Worm (Caenorhabditis elegans) whole organism, late embryonic: ENCODE results near the gene T04F8.3.
A peak's percentile ranks its signal among the peaks of the same experiment; 100 is the strongest.

Experiments used
- C08G9.2 ChIP-seq: sonication (generic microtip); optimal IDR thresholded peaks from 2 replicates; lab custom pipeline; 2016; ENCODE audit warnings: mild to moderate bottlenecking, missing genetic modification characterization, moderate library complexity, missing compliant biosample characterization
- K02D7.2 ChIP-seq: sonication (generic microtip); optimal IDR thresholded peaks from 2 replicates; lab custom pipeline; 2017; ENCODE audit warnings: mild to moderate bottlenecking, missing genetic modification characterization, missing compliant biosample characterization
- K09A11.1 ChIP-seq: sonication (generic microtip); optimal IDR thresholded peaks from 2 replicates; lab custom pipeline; 2017; ENCODE audit warnings: antibody characterized with exemption, mild to moderate bottlenecking, missing genetic modification characterization, missing compliant biosample characterization; ENCODE audit not compliant: insufficient read depth
- Y22D7AL.16 ChIP-seq: sonication (generic microtip); optimal IDR thresholded peaks from 2 replicates; lab custom pipeline; 2016; ENCODE audit warnings: missing genetic modification characterization, missing compliant biosample characterization
- ahr-1 ChIP-seq: sonication (generic microtip); optimal IDR thresholded peaks from 2 replicates; lab custom pipeline; 2016; ENCODE audit warnings: missing genetic modification characterization, missing compliant biosample characterization
- ceh-14 ChIP-seq: sonication (generic microtip); optimal IDR thresholded peaks from 2 replicates; lab custom pipeline; 2016; ENCODE audit warnings: missing genotype, missing genetic modification characterization, missing compliant biosample characterization
- ceh-19 ChIP-seq: fragments of 200-800 bp; sonication (Bioruptor generic); optimal IDR thresholded peaks from 2 replicates; lab custom pipeline; 2018; ENCODE audit warnings: mild to moderate bottlenecking, missing genetic modification characterization, missing compliant biosample characterization
- ceh-2 ChIP-seq: sonication (generic microtip); optimal IDR thresholded peaks from 2 replicates; lab custom pipeline; 2016; ENCODE audit warnings: missing genotype, missing genetic modification characterization, missing compliant biosample characterization
- ceh-24 ChIP-seq: sonication (generic microtip); optimal IDR thresholded peaks from 2 replicates; lab custom pipeline; 2016; ENCODE audit warnings: mild to moderate bottlenecking, missing genetic modification characterization, missing compliant biosample characterization
- ceh-34 ChIP-seq: sonication (generic microtip); optimal IDR thresholded peaks from 2 replicates; lab custom pipeline; 2016; ENCODE audit warnings: mild to moderate bottlenecking, missing genetic modification characterization, missing compliant biosample characterization
- ceh-6 ChIP-seq: fragments of 200-800 bp; sonication (Bioruptor generic); optimal IDR thresholded peaks from 2 replicates; lab custom pipeline; 2018; ENCODE audit warnings: mild to moderate bottlenecking, missing genetic modification characterization, missing compliant biosample characterization
- ceh-9 ChIP-seq: sonication (generic microtip); optimal IDR thresholded peaks from 2 replicates; lab custom pipeline; 2016; ENCODE audit warnings: mild to moderate bottlenecking, missing genetic modification characterization, inconsistent platforms, missing compliant biosample characterization
- che-1 ChIP-seq: sonication (generic microtip); optimal IDR thresholded peaks from 2 replicates; lab custom pipeline; 2016; ENCODE audit warnings: mild to moderate bottlenecking, missing genetic modification characterization, missing compliant biosample characterization
- dve-1 ChIP-seq: sonication (generic microtip); optimal IDR thresholded peaks from 2 replicates; lab custom pipeline; 2017; ENCODE audit warnings: antibody characterized with exemption, mild to moderate bottlenecking, missing genetic modification characterization, missing compliant biosample characterization
- elt-2 ChIP-seq: sonication (generic microtip); optimal IDR thresholded peaks from 2 replicates; lab custom pipeline; 2016; ENCODE audit warnings: missing genetic modification reagents, missing genetic modification characterization, missing compliant biosample characterization
- fax-1 ChIP-seq: sonication (generic microtip); optimal IDR thresholded peaks from 2 replicates; lab custom pipeline; 2016; ENCODE audit warnings: missing genotype, missing genetic modification characterization, missing compliant biosample characterization
- fkh-10 ChIP-seq: fragments of 150-350 bp; optimal IDR thresholded peaks from 2 replicates; lab custom pipeline; 2014; ENCODE audit warnings: missing biosample characterization, missing genetic modification reagents, missing genetic modification characterization
- hlh-13 ChIP-seq: fragments of 200-800 bp; sonication (Bioruptor generic); optimal IDR thresholded peaks from 2 replicates; lab custom pipeline; 2018; ENCODE audit warnings: mild to moderate bottlenecking, missing genetic modification characterization, missing compliant biosample characterization
- hlh-8 ChIP-seq: sonication (generic microtip); optimal IDR thresholded peaks from 2 replicates; lab custom pipeline; 2016; ENCODE audit warnings: missing genotype, missing genetic modification characterization, missing compliant biosample characterization
- madf-2 ChIP-seq: sonication (generic microtip); optimal IDR thresholded peaks from 2 replicates; lab custom pipeline; 2017; ENCODE audit warnings: missing genetic modification characterization, missing compliant biosample characterization
- nhr-232 ChIP-seq: sonication (generic microtip); optimal IDR thresholded peaks from 2 replicates; lab custom pipeline; 2016; ENCODE audit warnings: missing genetic modification characterization, missing compliant biosample characterization
- odd-2 ChIP-seq: sonication (generic microtip); optimal IDR thresholded peaks from 2 replicates; lab custom pipeline; 2017; ENCODE audit warnings: antibody characterized with exemption, mild to moderate bottlenecking, missing genetic modification characterization, missing compliant biosample characterization
- pha-2 ChIP-seq: sonication (generic microtip); optimal IDR thresholded peaks from 2 replicates; lab custom pipeline; 2017; ENCODE audit warnings: mild to moderate bottlenecking, missing genetic modification characterization, missing compliant biosample characterization
- pqm-1 ChIP-seq: sonication (generic microtip); optimal IDR thresholded peaks from 2 replicates; lab custom pipeline; 2016; ENCODE audit warnings: missing genetic modification characterization, missing compliant biosample characterization
- pros-1 ChIP-seq: fragments of 150-350 bp; optimal IDR thresholded peaks from 2 replicates; lab custom pipeline; 2014; ENCODE audit warnings: missing biosample characterization, missing genetic modification reagents, missing genetic modification characterization
- sox-2 ChIP-seq: fragments of 200-800 bp; sonication (Bioruptor generic); IDR thresholded peaks from 2 replicates; pipeline ENCODE4 v1.3.6; 2022; ENCODE audit warnings: missing genetic modification reagents, missing genetic modification characterization, missing compliant biosample characterization
- syd-9 ChIP-seq: sonication (generic microtip); optimal IDR thresholded peaks from 2 replicates; lab custom pipeline; 2016; ENCODE audit warnings: mild to moderate bottlenecking, missing genetic modification characterization, moderate library complexity, missing compliant biosample characterization
- tbx-2 ChIP-seq: sonication (generic microtip); optimal IDR thresholded peaks from 2 replicates; lab custom pipeline; 2016; ENCODE audit warnings: missing genetic modification characterization, missing compliant biosample characterization
- tbx-7 ChIP-seq: sonication (generic microtip); optimal IDR thresholded peaks from 2 replicates; lab custom pipeline; 2016; ENCODE audit warnings: missing genotype, missing genetic modification characterization, missing compliant biosample characterization
- unc-3 ChIP-seq, 2 experiments: fragments of 200-800 bp in 1 of 2; sonication (Bioruptor generic) in 1 of 2; sonication (generic microtip) in 1 of 2; conservative IDR thresholded peaks in 1 of 2; optimal IDR thresholded peaks in 1 of 2; 2 replicates each; pipeline versions ENCODE4 v1.3.6 to Lab custom; 2016 to 2022; ENCODE audit warnings: missing compliant biosample characterization in 2 of 2, missing genetic modification characterization in 2 of 2, missing genetic modification reagents in 1 of 2
- unc-42 ChIP-seq: sonication (generic microtip); optimal IDR thresholded peaks from 2 replicates; lab custom pipeline; 2016; ENCODE audit warnings: missing genotype, missing genetic modification characterization, missing compliant biosample characterization
- unc-86 ChIP-seq: sonication (generic microtip); optimal IDR thresholded peaks from 2 replicates; lab custom pipeline; 2016; ENCODE audit warnings: missing genetic modification characterization, missing compliant biosample characterization

The T04F8.3 gene

ce11 chrX:11661625-11662024 lies 3.2 kb downstream of the T04F8.3 start, which contains the start of gene sfxn-1.5:
TSS of gene sfxn-1.5 (minus strand) at chrX:11661660.
- TF ChIP-seq fax-1 (tag; lab: Kevin White, UChicago) (no peak), elt-2 (peak; percentile 97)
- TF ChIP-seq, all 69 proteins: peak for 1

ce11 chrX:11662069-11662468 lies 3.6 kb downstream of the T04F8.3 start:
- TF ChIP-seq unc-42 (tag; lab: Kevin White, UChicago) (no peak), K02D7.2 (tag; lab: Kevin White, UChicago) (no peak), syd-9 (tag; lab: Kevin White, UChicago) (no peak), unc-86 (tag; lab: Kevin White, UChicago) (no peak), ahr-1 (tag; lab: Kevin White, UChicago) (no peak), C08G9.2 (tag; lab: Kevin White, UChicago) (no peak), odd-2 (tag; lab: Kevin White, UChicago) (no peak), ceh-14 (tag; lab: Kevin White, UChicago) (no peak), madf-2 (tag; lab: Kevin White, UChicago) (no peak)

ce11 chrX:11662557-11662956 lies 4.1 kb downstream of the T04F8.3 start:
- no peak for TF ChIP-seq K02D7.2 (tag; lab: Kevin White, UChicago)
- TF ChIP-seq odd-2 (tag; lab: Kevin White, UChicago), result no peak
- peak; percentile 31 for TF ChIP-seq ceh-34
- no peak for TF ChIP-seq pros-1
- TF ChIP-seq K09A11.1, result no peak
- TF ChIP-seq elt-2, result peak; percentile 48
- peak; percentile 10 for TF ChIP-seq tbx-2 (tag; lab: Kevin White, UChicago)
- TF ChIP-seq hlh-8 (tag; lab: Kevin White, UChicago), result no peak
- peak; percentile 4 for TF ChIP-seq ceh-19 (GFP tag; lab: Kevin White, UChicago)
- peak; percentile 2 for TF ChIP-seq nhr-232 (tag; lab: Kevin White, UChicago)
- peak; percentile 18 for TF ChIP-seq che-1
- no peak for TF ChIP-seq ceh-9 (tag; lab: Kevin White, UChicago)
- no peak for TF ChIP-seq ceh-2 (tag; lab: Kevin White, UChicago)
- TF ChIP-seq dve-1 (tag; lab: Kevin White, UChicago), result no peak
- peak; percentile 47 for TF ChIP-seq ceh-6 (GFP tag; lab: Kevin White, UChicago)

DNA sequence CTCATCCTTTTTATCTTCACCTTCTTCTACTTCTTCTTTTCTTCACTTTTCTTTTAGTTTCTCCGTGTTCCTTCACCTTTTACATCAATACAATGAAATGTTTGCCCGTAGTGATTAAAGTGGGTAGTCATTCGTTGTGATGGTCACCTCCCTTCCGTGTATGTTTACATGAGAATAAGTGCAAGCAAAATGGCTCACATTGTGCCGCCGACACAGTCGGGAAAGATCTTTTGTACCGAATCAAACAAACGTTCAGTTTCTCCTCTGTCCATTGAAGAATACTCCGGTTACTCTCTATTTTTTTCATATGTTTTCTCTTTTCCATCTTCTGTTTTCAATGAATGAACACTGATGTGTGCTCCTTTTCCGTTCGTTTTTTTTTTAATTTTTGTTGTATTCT lies 5.8 kb downstream of the T04F8.3 start:
- TF ChIP-seq syd-9 (tag; lab: Kevin White, UChicago) (no peak), pha-2 (no peak), nhr-232 (tag; lab: Kevin White, UChicago) (no peak), fax-1 (tag; lab: Kevin White, UChicago) (no peak), Y22D7AL.16 (tag; lab: Kevin White, UChicago) (no peak), ceh-6 (GFP tag; lab: Kevin White, UChicago) (no peak), ceh-24 (tag; lab: Kevin White, UChicago) (no peak), unc-3 (GFP tag; conservative IDR thresholded peaks at IDR 0.05; lab: Robert Waterston, UW) (no peak), unc-3 (tag; optimal IDR thresholded peaks at IDR 0.05; lab: Kevin White, UChicago) (no peak), pros-1 (no peak), fkh-10 (GFP tag; lab: Kevin White, UChicago) (no peak), tbx-7 (no peak), K09A11.1 (no peak), madf-2 (tag; lab: Kevin White, UChicago) (no peak), sox-2 (GFP tag; lab: Robert Waterston, UW) (no peak)

DNA sequence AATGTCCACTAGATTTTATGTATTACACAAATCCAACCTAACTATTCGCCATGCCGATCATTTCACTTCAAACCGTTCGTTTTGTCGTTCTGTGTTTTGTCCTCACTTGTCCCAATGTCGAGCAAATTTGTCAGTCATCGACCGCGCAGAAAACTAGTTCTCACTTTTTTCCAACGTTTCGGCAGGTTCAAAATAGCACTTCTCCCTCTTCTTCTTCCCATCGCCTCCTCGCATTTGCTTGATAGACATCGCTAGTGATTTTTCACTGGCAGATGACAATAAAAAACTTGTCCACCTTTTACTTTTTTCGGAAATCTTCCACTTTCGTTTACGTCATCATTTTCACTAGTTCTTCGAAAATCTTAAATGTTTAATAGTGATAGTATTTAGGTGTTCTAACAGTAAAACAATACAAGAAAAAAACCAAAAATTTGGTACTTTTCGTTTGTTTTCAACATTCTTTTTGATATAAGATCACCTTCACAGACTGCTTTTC lies 7.1 kb downstream of the T04F8.3 start:
- TF ChIP-seq hlh-13 (no peak), pqm-1 (tag; lab: Kevin White, UChicago) (no peak), fkh-10 (GFP tag; lab: Kevin White, UChicago) (no peak)
